Fruit fly (Drosophila melanogaster): ENCODE data around the gene CG15386.
A peak's percentile ranks its signal among the peaks of the same experiment; 100 is the strongest.

Gene CG15386

DNA sequence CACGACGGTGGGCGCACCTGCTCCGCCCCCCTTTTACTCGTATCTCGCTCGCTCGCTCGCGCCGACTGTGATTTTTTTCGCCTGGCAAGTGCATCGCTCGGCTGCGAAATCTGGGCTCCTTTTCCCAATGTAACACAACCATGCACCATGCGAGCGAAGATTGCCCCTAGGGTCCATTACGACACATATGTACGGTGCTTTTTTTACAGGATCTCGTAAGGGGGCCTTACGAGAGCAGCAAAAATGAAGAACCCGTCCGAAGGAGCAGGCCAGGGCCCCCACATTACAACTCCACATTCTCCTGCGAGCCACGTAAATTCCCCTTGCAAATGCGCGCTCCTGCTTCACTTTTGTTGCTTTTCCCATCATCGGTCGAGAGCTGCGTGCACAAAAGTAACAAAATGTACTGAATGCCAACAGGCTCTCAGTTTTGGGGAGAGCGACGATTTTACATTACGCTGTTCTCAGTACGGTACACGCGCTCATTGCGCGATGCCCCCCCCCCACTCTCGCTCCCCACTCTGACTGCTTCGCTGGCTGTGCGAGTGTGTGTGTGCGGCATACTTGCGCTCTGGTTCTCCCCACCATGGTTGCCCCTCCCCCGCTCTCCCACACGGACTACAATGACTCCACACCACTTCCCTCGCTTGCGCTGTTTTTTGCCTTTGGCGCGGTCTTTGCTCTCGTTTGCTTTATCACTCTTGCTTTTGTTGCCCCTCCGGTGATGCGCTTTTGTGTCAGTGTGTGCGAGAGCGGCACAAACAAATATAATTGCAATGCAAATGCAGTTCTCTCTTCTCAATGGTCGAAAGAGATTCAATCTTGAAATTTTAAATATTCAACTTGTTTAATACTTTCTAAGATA is 14.0 kb downstream of the CG15386 start (continued):
- peak; percentile 4; the same call in 1 of the 3 replicates for TF ChIP-seq ken (GFP tag; IDR thresholded peaks at IDR 0.05)
- peak; percentile 36; the same call in 1 of the 2 replicates for TF ChIP-seq CG4360 (GFP tag; IDR thresholded peaks at IDR 0.05)
- TF ChIP-seq usp (GFP tag; optimal IDR thresholded peaks at IDR 0.05) = no peak
- peak; percentile 21 for TF ChIP-seq Abd-B (GFP tag; optimal IDR thresholded peaks at IDR 0.05)
- TF ChIP-seq CG7987 (GFP tag; optimal IDR thresholded peaks at IDR 0.05) = peak; percentile 36
- no peak for TF ChIP-seq tin (GFP tag; optimal IDR thresholded peaks at IDR 0.05)
- TF ChIP-seq CG18764 (GFP tag; optimal IDR thresholded peaks at IDR 0.05) = no peak
- no peak for TF ChIP-seq Lpt (GFP tag; optimal IDR thresholded peaks at IDR 0.05)
- TF ChIP-seq mam (GFP tag; optimal IDR thresholded peaks at IDR 0.05) = no peak
- no peak for TF ChIP-seq CG7745 (tag; optimal IDR thresholded peaks at IDR 0.05)
- TF ChIP-seq Dad (GFP tag; optimal IDR thresholded peaks at IDR 0.05) = no peak
- TF ChIP-seq tgo (GFP tag; IDR thresholded peaks at IDR 0.05) = no peak
- no peak for TF ChIP-seq mld (GFP tag; IDR thresholded peaks at IDR 0.05; ENCODE audit: partially characterized antibody)
- 0 out of 2 replicates have a peak, but pooled peaks have one; percentile 9 for TF ChIP-seq CG6689 (GFP tag; IDR thresholded peaks at IDR 0.05)
- TF ChIP-seq pzg (GFP tag; optimal IDR thresholded peaks at IDR 0.05) = no peak
- no peak for TF ChIP-seq CG10565 (GFP tag; optimal IDR thresholded peaks at IDR 0.05)
- peak; percentile 77; the same call in 2 of the 3 replicates for TF ChIP-seq zen2 (GFP tag; IDR thresholded peaks at IDR 0.05; ENCODE audit: partially characterized antibody)
- no peak for TF ChIP-seq CG12942 (GFP tag; optimal IDR thresholded peaks at IDR 0.05)
- TF ChIP-seq CG11456 (GFP tag; IDR thresholded peaks at IDR 0.05) = peak; percentile 44; the same call in 1 of the 3 replicates
- TF ChIP-seq tx (GFP tag; optimal IDR thresholded peaks at IDR 0.05) = no peak
- TF ChIP-seq h (optimal IDR thresholded peaks at IDR 0.05) = no peak
- TF ChIP-seq pan (optimal IDR thresholded peaks at IDR 0.05) = no peak
- peak in 1 of 2 experiments; percentile 21 for TF ChIP-seq pan (GFP tag; optimal IDR thresholded peaks at IDR 0.05 in 1 of 2, IDR thresholded peaks at IDR 0.05 in 1 of 2)
- TF ChIP-seq abd-A (tag; optimal IDR thresholded peaks at IDR 0.05) = peak; percentile 88
- peak; percentile 88 for TF ChIP-seq HLHmδ (GFP tag; optimal IDR thresholded peaks at IDR 0.05)
- no peak for TF ChIP-seq Sry-β (GFP tag; optimal IDR thresholded peaks at IDR 0.05)
- TF ChIP-seq fru (optimal IDR thresholded peaks at IDR 0.05) = no peak
- TF ChIP-seq CG1024 (GFP tag; IDR thresholded peaks at IDR 0.05) = no peak
- peak; percentile 8 for TF ChIP-seq cwo (GFP tag; optimal IDR thresholded peaks at IDR 0.05)
- no peak for TF ChIP-seq CTCF (GFP tag; optimal IDR thresholded peaks at IDR 0.05)
- no peak for TF ChIP-seq CG6765 (GFP tag; optimal IDR thresholded peaks at IDR 0.05)
- TF ChIP-seq peb (GFP tag; IDR thresholded peaks at IDR 0.05) = no peak; the same call in 1 of the 2 replicates
- TF ChIP-seq ftz-f1 (GFP tag; optimal IDR thresholded peaks at IDR 0.05) = peak; percentile 73
- TF ChIP-seq toy (GFP tag; IDR thresholded peaks at IDR 0.05) = no peak
- no peak for TF ChIP-seq CG15073 (GFP tag; optimal IDR thresholded peaks at IDR 0.05)
- TF ChIP-seq Six4 (GFP tag; optimal IDR thresholded peaks at IDR 0.05) = no peak
- no peak for TF ChIP-seq ATbp (GFP tag; optimal IDR thresholded peaks at IDR 0.05)
- TF ChIP-seq z (GFP tag; IDR thresholded peaks at IDR 0.05) = peak; percentile 75
- TF ChIP-seq CG8388 (GFP tag; optimal IDR thresholded peaks at IDR 0.05) = no peak
- no peak for TF ChIP-seq CG2120 (GFP tag; optimal IDR thresholded peaks at IDR 0.05)
- TF ChIP-seq pho (GFP tag; optimal IDR thresholded peaks at IDR 0.05) = no peak
- no peak for TF ChIP-seq CG3163 (GFP tag; optimal IDR thresholded peaks at IDR 0.05)
- TF ChIP-seq Hr3 (GFP tag; optimal IDR thresholded peaks at IDR 0.05) = no peak
- TF ChIP-seq BtbVII (GFP tag; optimal IDR thresholded peaks at IDR 0.05) = peak; percentile 12
- no peak for TF ChIP-seq CG10147 (GFP tag; optimal IDR thresholded peaks at IDR 0.05)
- TF ChIP-seq CG10462 (GFP tag; optimal IDR thresholded peaks at IDR 0.05) = no peak
- peak; percentile 39 for TF ChIP-seq kay (GFP tag; optimal IDR thresholded peaks at IDR 0.05)
- TF ChIP-seq CG11695 (GFP tag; IDR thresholded peaks at IDR 0.05) = no peak
- TF ChIP-seq HmgD (GFP tag; optimal IDR thresholded peaks at IDR 0.05) = no peak
- TF ChIP-seq CG31441 (GFP tag; IDR thresholded peaks at IDR 0.05) = no peak
- no peak for TF ChIP-seq dati (GFP tag; IDR thresholded peaks at IDR 0.05)
- peak; percentile 41 for TF ChIP-seq Hey (tag; optimal IDR thresholded peaks at IDR 0.05)

All from whole organism, embryonic.